Fruit fly (Drosophila melanogaster): ENCODE results near the gene Secp43.

Gene Secp43

DNA sequence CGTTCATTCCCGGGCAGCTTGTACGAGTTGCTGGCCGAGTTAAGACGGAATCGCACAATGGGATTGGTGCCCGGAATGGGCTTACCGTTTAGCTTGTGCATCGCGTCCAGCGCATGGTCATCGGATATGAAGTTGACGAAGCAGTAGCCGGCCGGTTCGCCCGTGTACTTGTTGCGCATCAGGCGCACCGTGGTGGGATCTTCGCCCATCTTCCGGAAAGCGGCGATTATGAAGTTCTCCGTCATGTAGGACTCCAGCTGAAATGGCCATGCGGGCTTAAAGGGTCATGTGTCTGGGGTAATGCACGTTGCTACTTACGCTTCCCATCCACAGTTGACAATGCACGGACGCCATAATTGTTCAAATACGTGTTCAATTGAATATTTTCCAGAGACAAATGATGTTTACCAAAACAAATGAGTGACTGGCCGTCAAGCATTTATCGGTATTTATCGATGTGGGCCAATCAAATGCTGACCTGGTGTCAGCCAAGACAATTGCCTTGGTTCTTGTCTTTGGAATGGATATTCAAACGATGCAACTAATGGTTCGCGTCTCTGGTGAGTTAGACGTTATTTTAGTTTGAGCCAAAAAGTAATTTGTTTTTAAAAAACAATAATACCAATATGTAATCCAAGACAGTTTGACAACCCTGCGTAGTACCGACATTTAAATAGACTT lies at the start of gene Secp43, which contains the start of gene ND-B8:
Gene Secp43 (minus strand): TSS at position 445 of the 681 bp plus-strand sequence.
Gene ND-B8 (plus strand): TSS at position 618 of the 681 bp plus-strand sequence.
- TF ChIP-seq h (GFP tag; optimal IDR thresholded peaks at IDR 0.05) (no peak), Dif (GFP tag; optimal IDR thresholded peaks at IDR 0.05; ENCODE audit: partially characterized antibody) (no peak), rgr (GFP tag; optimal IDR thresholded peaks at IDR 0.05) (peak; percentile 15), Myc (optimal IDR thresholded peaks at IDR 0.05) (peak; percentile 49), GATAd (GFP tag; optimal IDR thresholded peaks at IDR 0.05) (no peak)

DNA sequence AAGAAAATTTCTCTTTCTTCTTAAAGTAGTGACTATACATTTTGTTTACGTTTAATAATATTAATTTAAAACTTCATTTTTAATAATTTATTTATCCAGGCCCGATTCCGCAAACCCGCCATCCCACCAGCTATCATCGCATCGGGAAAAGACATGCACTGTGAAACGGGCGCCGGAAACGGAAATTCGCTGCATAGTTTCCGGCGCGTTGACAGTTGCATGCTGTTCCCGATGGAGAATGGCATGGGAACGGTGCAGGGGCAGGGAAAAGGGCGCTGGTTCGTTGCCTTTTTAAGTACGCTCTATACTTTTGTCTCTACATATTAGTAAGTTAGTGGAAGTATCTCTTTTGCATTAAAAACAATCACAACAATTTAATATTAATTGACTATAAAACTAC lies 23.7 kb upstream of the Secp43 start:
- TF ChIP-seq Rel (GFP tag; optimal IDR thresholded peaks at IDR 0.05): no peak
- no peak for TF ChIP-seq Rel (tag; optimal IDR thresholded peaks at IDR 0.05)
- TF ChIP-seq N (GFP tag; optimal IDR thresholded peaks at IDR 0.05): no peak
- TF ChIP-seq h (GFP tag; optimal IDR thresholded peaks at IDR 0.05): no peak
- no peak for TF ChIP-seq dl (GFP tag; optimal IDR thresholded peaks at IDR 0.05; ENCODE audit: insufficient read depth in 1 of 2, partially characterized antibody in 2 of 2)
- TF ChIP-seq CG32264 (GFP tag; optimal IDR thresholded peaks at IDR 0.05): no peak
- no peak for TF ChIP-seq Dif (GFP tag; optimal IDR thresholded peaks at IDR 0.05; ENCODE audit: partially characterized antibody)
- TF ChIP-seq Hnf4 (GFP tag; optimal IDR thresholded peaks at IDR 0.05): no peak
- no peak for TF ChIP-seq Myc (optimal IDR thresholded peaks at IDR 0.05)
- TF ChIP-seq rgr (GFP tag; optimal IDR thresholded peaks at IDR 0.05): no peak
- no peak for TF ChIP-seq dsf (GFP tag; optimal IDR thresholded peaks at IDR 0.05; ENCODE audit: borderline replicate concordance)
- TF ChIP-seq psq (GFP tag; optimal IDR thresholded peaks at IDR 0.05): no peak
- TF ChIP-seq jim (GFP tag; optimal IDR thresholded peaks at IDR 0.05): no peak
- TF ChIP-seq Hr78 (GFP tag; optimal IDR thresholded peaks at IDR 0.05): no peak
- TF ChIP-seq woc (GFP tag; optimal IDR thresholded peaks at IDR 0.05): no peak
- no peak for TF ChIP-seq CrebA (GFP tag; optimal IDR thresholded peaks at IDR 0.05; ENCODE audit: borderline replicate concordance)
- TF ChIP-seq brk (GFP tag; optimal IDR thresholded peaks at IDR 0.05): no peak
- TF ChIP-seq Jra (GFP tag; optimal IDR thresholded peaks at IDR 0.05): no peak
- TF ChIP-seq OdsH (GFP tag; optimal IDR thresholded peaks at IDR 0.05): no peak
- TF ChIP-seq pan (optimal IDR thresholded peaks at IDR 0.05): no peak
- TF ChIP-seq tai (GFP tag; optimal IDR thresholded peaks at IDR 0.05): no peak

DNA sequence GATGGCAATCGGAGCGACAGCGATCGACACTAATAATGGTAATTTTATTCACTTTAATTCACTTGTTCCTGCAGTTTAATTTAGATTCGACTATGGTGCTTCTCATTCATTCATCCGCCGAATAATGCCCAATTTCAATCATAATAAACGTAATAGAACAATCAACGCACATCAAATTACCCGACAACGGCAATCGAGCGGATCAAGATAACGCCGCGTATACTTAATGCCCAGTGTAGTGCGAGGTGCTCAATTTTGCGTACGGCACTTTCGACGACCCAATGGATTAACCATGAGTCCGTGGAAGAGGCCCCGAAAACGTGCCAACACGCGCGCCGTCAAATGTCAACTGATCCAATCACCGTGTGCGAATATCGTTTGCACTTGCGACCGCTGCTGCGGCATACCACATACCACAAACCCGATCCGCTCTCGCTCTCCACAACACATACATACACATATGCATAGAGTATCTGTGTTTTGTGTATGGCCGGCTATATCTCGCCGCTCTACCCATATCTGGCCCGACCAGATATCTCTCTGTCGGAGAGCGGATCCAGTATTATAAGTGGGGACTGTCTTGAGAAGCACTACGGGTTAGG lies 22.5 kb upstream of the Secp43 start, which contains the start of gene ine:
Gene ine (minus strand): TSS at position 351 of the 602 bp plus-strand sequence.
- TF ChIP-seq fru (GFP tag; optimal IDR thresholded peaks at IDR 0.05): no peak
- TF ChIP-seq Dif (GFP tag; optimal IDR thresholded peaks at IDR 0.05; ENCODE audit: partially characterized antibody): peak; percentile 28
- no peak for TF ChIP-seq Dfd (GFP tag; optimal IDR thresholded peaks at IDR 0.05)
- peak; percentile 52 for TF ChIP-seq h (GFP tag; optimal IDR thresholded peaks at IDR 0.05)

DNA sequence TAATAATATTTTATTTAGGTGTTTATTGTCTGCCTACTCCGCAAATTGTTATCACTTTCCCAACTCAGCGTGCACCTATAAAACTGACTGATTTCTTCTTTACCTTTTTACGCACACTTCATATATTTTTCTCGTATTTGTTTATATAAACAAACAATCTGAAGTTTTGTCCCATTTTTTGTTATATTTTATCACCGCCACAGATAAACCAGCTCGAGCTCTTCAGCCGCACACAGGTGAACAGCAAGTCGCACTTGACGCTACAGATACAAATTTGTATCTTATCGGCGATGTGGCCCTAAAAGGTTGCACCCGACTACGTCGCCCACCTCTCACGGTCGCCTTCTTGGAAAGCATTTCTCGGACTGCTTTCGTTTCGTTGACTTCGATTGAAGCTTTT lies 21.2 kb upstream of the Secp43 start:
- TF ChIP-seq usp (GFP tag; optimal IDR thresholded peaks at IDR 0.05) (no peak), h (GFP tag; optimal IDR thresholded peaks at IDR 0.05) (peak; percentile 22), fru (GFP tag; optimal IDR thresholded peaks at IDR 0.05) (peak; percentile 23)

DNA sequence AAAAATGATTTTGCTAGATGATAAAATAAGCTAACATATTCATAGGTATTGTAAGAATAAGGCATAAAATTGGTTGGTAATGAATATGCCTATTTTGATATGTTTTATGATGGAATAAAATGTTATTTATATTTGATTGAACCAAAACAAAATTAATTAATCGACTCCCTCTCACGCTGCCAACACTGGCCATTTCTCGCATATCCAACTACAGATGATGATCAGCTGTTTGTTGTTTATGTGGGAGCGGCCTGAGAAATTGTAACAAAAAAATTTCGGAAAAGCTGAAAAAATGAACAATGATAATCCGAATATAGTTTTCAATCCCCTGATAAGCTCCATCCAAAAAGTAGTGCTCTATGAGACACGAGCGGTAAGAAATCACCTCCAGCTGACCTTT lies 10.7 kb upstream of the Secp43 start, which contains the start of gene FIG4:
Gene FIG4 (plus strand): TSS at position 229 of the 400 bp plus-strand sequence.
- TF ChIP-seq OdsH (GFP tag; optimal IDR thresholded peaks at IDR 0.05): no peak
- TF ChIP-seq HLH106 (tag; optimal IDR thresholded peaks at IDR 0.05): no peak
- TF ChIP-seq Dif (GFP tag; optimal IDR thresholded peaks at IDR 0.05; ENCODE audit: partially characterized antibody): no peak
- TF ChIP-seq woc (GFP tag; optimal IDR thresholded peaks at IDR 0.05): peak; percentile 74
- no peak for TF ChIP-seq rgr (GFP tag; optimal IDR thresholded peaks at IDR 0.05)
- no peak for TF ChIP-seq jim (GFP tag; optimal IDR thresholded peaks at IDR 0.05)
- no peak for TF ChIP-seq Abd-B (GFP tag; optimal IDR thresholded peaks at IDR 0.05)
- TF ChIP-seq Dfd (GFP tag; optimal IDR thresholded peaks at IDR 0.05): no peak
- TF ChIP-seq Myc (optimal IDR thresholded peaks at IDR 0.05): peak; percentile 18
- TF ChIP-seq br (GFP tag; optimal IDR thresholded peaks at IDR 0.05): no peak
- TF ChIP-seq Jra (GFP tag; optimal IDR thresholded peaks at IDR 0.05): no peak
- no peak for TF ChIP-seq Hr78 (GFP tag; optimal IDR thresholded peaks at IDR 0.05)
- no peak for TF ChIP-seq usp (GFP tag; optimal IDR thresholded peaks at IDR 0.05)
- TF ChIP-seq foxo (GFP tag; optimal IDR thresholded peaks at IDR 0.05): no peak
- TF ChIP-seq dl (GFP tag; optimal IDR thresholded peaks at IDR 0.05; ENCODE audit: insufficient read depth in 1 of 2, partially characterized antibody in 2 of 2): no peak
- no peak for TF ChIP-seq N (GFP tag; optimal IDR thresholded peaks at IDR 0.05)
- TF ChIP-seq ey (GFP tag; optimal IDR thresholded peaks at IDR 0.05): no peak
- TF ChIP-seq psq (GFP tag; optimal IDR thresholded peaks at IDR 0.05): no peak
